Worm (Caenorhabditis elegans) whole organism, late embryonic: ENCODE data around the gene F23F1.4.

Experiments used
- C08G9.2 ChIP-seq: sonication (generic microtip); optimal IDR thresholded peaks from 2 replicates; lab custom pipeline; 2016; ENCODE audit warnings: mild to moderate bottlenecking, missing genetic modification characterization, moderate library complexity, missing compliant biosample characterization
- C38D4.7 ChIP-seq: fragments of 200-800 bp; sonication (Bioruptor generic); optimal IDR thresholded peaks from 2 replicates; lab custom pipeline; 2018; ENCODE audit warnings: mild to moderate bottlenecking, missing genetic modification characterization, moderate library complexity, missing compliant biosample characterization
- K09A11.1 ChIP-seq: sonication (generic microtip); optimal IDR thresholded peaks from 2 replicates; lab custom pipeline; 2017; ENCODE audit warnings: antibody characterized with exemption, mild to moderate bottlenecking, missing genetic modification characterization, missing compliant biosample characterization; ENCODE audit not compliant: insufficient read depth
- Y22D7AL.16 ChIP-seq: sonication (generic microtip); optimal IDR thresholded peaks from 2 replicates; lab custom pipeline; 2016; ENCODE audit warnings: missing genetic modification characterization, missing compliant biosample characterization
- ahr-1 ChIP-seq: sonication (generic microtip); optimal IDR thresholded peaks from 2 replicates; lab custom pipeline; 2016; ENCODE audit warnings: missing genetic modification characterization, missing compliant biosample characterization
- ama-1 ChIP-seq: fragments of 150-350 bp; optimal IDR thresholded peaks from 2 replicates; lab custom pipeline; 2014
- ceh-14 ChIP-seq: sonication (generic microtip); optimal IDR thresholded peaks from 2 replicates; lab custom pipeline; 2016; ENCODE audit warnings: missing genotype, missing genetic modification characterization, missing compliant biosample characterization
- ceh-18 ChIP-seq: sonication (generic microtip); optimal IDR thresholded peaks from 2 replicates; lab custom pipeline; 2016; ENCODE audit warnings: missing genetic modification characterization, missing compliant biosample characterization
- ceh-19 ChIP-seq: fragments of 200-800 bp; sonication (Bioruptor generic); optimal IDR thresholded peaks from 2 replicates; lab custom pipeline; 2018; ENCODE audit warnings: mild to moderate bottlenecking, missing genetic modification characterization, missing compliant biosample characterization
- ceh-24 ChIP-seq: sonication (generic microtip); optimal IDR thresholded peaks from 2 replicates; lab custom pipeline; 2016; ENCODE audit warnings: mild to moderate bottlenecking, missing genetic modification characterization, missing compliant biosample characterization
- ceh-31 ChIP-seq: sonication (generic microtip); optimal IDR thresholded peaks from 2 replicates; lab custom pipeline; 2016; ENCODE audit warnings: missing genetic modification characterization, missing compliant biosample characterization
- ceh-34 ChIP-seq: sonication (generic microtip); optimal IDR thresholded peaks from 2 replicates; lab custom pipeline; 2016; ENCODE audit warnings: mild to moderate bottlenecking, missing genetic modification characterization, missing compliant biosample characterization
- ceh-45 ChIP-seq: fragments of 200-800 bp; sonication (Bioruptor generic); IDR thresholded peaks from 2 replicates; pipeline ENCODE4 v1.3.6; 2022; ENCODE audit warnings: missing genetic modification reagents, missing genetic modification characterization, missing compliant biosample characterization
- ceh-48 ChIP-seq: sonication (generic microtip); optimal IDR thresholded peaks from 2 replicates; lab custom pipeline; 2016; ENCODE audit warnings: missing genetic modification characterization, inconsistent platforms, missing compliant biosample characterization
- ceh-6 ChIP-seq: fragments of 200-800 bp; sonication (Bioruptor generic); optimal IDR thresholded peaks from 2 replicates; lab custom pipeline; 2018; ENCODE audit warnings: mild to moderate bottlenecking, missing genetic modification characterization, missing compliant biosample characterization
- ceh-9 ChIP-seq: sonication (generic microtip); optimal IDR thresholded peaks from 2 replicates; lab custom pipeline; 2016; ENCODE audit warnings: mild to moderate bottlenecking, missing genetic modification characterization, inconsistent platforms, missing compliant biosample characterization
- dmd-4 ChIP-seq: sonication (generic microtip); optimal IDR thresholded peaks from 2 replicates; lab custom pipeline; 2016; ENCODE audit warnings: borderline replicate concordance, missing genetic modification characterization, missing compliant biosample characterization
- elt-2 ChIP-seq: sonication (generic microtip); optimal IDR thresholded peaks from 2 replicates; lab custom pipeline; 2016; ENCODE audit warnings: missing genetic modification reagents, missing genetic modification characterization, missing compliant biosample characterization
- fax-1 ChIP-seq: sonication (generic microtip); optimal IDR thresholded peaks from 2 replicates; lab custom pipeline; 2016; ENCODE audit warnings: missing genotype, missing genetic modification characterization, missing compliant biosample characterization
- fkh-10 ChIP-seq: fragments of 150-350 bp; optimal IDR thresholded peaks from 2 replicates; lab custom pipeline; 2014; ENCODE audit warnings: missing biosample characterization, missing genetic modification reagents, missing genetic modification characterization
- hlh-13 ChIP-seq: fragments of 200-800 bp; sonication (Bioruptor generic); optimal IDR thresholded peaks from 2 replicates; lab custom pipeline; 2018; ENCODE audit warnings: mild to moderate bottlenecking, missing genetic modification characterization, missing compliant biosample characterization
- hlh-30 ChIP-seq: sonication (generic microtip); optimal IDR thresholded peaks from 2 replicates; lab custom pipeline; 2017; ENCODE audit warnings: antibody characterized with exemption, missing genetic modification characterization, missing compliant biosample characterization; ENCODE audit not compliant: insufficient read depth
- hlh-6 ChIP-seq: sonication (generic microtip); optimal IDR thresholded peaks from 2 replicates; lab custom pipeline; 2016; ENCODE audit warnings: missing genotype, missing genetic modification characterization, missing compliant biosample characterization
- hlh-8 ChIP-seq: sonication (generic microtip); optimal IDR thresholded peaks from 2 replicates; lab custom pipeline; 2016; ENCODE audit warnings: missing genotype, missing genetic modification characterization, missing compliant biosample characterization
- lim-6 ChIP-seq: sonication (generic microtip); optimal IDR thresholded peaks from 2 replicates; lab custom pipeline; 2016; ENCODE audit warnings: missing genetic modification characterization, missing compliant biosample characterization
- madf-2 ChIP-seq: sonication (generic microtip); optimal IDR thresholded peaks from 2 replicates; lab custom pipeline; 2017; ENCODE audit warnings: missing genetic modification characterization, missing compliant biosample characterization
- nfya-1 ChIP-seq: sonication (generic microtip); optimal IDR thresholded peaks from 2 replicates; lab custom pipeline; 2017; ENCODE audit warnings: missing genetic modification characterization, mild to moderate bottlenecking, missing compliant biosample characterization, antibody characterized with exemption, moderate library complexity
- odd-2 ChIP-seq: sonication (generic microtip); optimal IDR thresholded peaks from 2 replicates; lab custom pipeline; 2017; ENCODE audit warnings: antibody characterized with exemption, mild to moderate bottlenecking, missing genetic modification characterization, missing compliant biosample characterization
- pag-3 ChIP-seq: sonication (generic microtip); optimal IDR thresholded peaks from 2 replicates; lab custom pipeline; 2016; ENCODE audit warnings: missing compliant biosample characterization, missing genetic modification characterization, borderline replicate concordance
- pqm-1 ChIP-seq: sonication (generic microtip); optimal IDR thresholded peaks from 2 replicates; lab custom pipeline; 2016; ENCODE audit warnings: missing genetic modification characterization, missing compliant biosample characterization
- ref-2 ChIP-seq: sonication (generic microtip); optimal IDR thresholded peaks from 2 replicates; lab custom pipeline; 2016; ENCODE audit warnings: missing genetic modification characterization, missing compliant biosample characterization
- rnt-1 ChIP-seq: sonication (generic microtip); optimal IDR thresholded peaks from 2 replicates; lab custom pipeline; 2016; ENCODE audit warnings: missing genetic modification characterization, missing compliant biosample characterization
- sdc-2 ChIP-seq: sonication (generic microtip); optimal IDR thresholded peaks from 2 replicates; lab custom pipeline; 2016; ENCODE audit warnings: missing genotype, missing genetic modification characterization, missing compliant biosample characterization
- sox-2 ChIP-seq: fragments of 200-800 bp; sonication (Bioruptor generic); IDR thresholded peaks from 2 replicates; pipeline ENCODE4 v1.3.6; 2022; ENCODE audit warnings: missing genetic modification reagents, missing genetic modification characterization, missing compliant biosample characterization
- sox-4 ChIP-seq: sonication (generic microtip); optimal IDR thresholded peaks from 2 replicates; lab custom pipeline; 2017; ENCODE audit warnings: mild to moderate bottlenecking, missing genetic modification characterization, inconsistent platforms, missing compliant biosample characterization
- syd-9 ChIP-seq: sonication (generic microtip); optimal IDR thresholded peaks from 2 replicates; lab custom pipeline; 2016; ENCODE audit warnings: mild to moderate bottlenecking, missing genetic modification characterization, moderate library complexity, missing compliant biosample characterization
- tbx-2 ChIP-seq: sonication (generic microtip); optimal IDR thresholded peaks from 2 replicates; lab custom pipeline; 2016; ENCODE audit warnings: missing genetic modification characterization, missing compliant biosample characterization
- unc-42 ChIP-seq: sonication (generic microtip); optimal IDR thresholded peaks from 2 replicates; lab custom pipeline; 2016; ENCODE audit warnings: missing genotype, missing genetic modification characterization, missing compliant biosample characterization
- unc-55 ChIP-seq: sonication (generic microtip); optimal IDR thresholded peaks from 2 replicates; lab custom pipeline; 2017; ENCODE audit warnings: missing biosample characterization, missing genetic modification reagents, missing genetic modification characterization
- unc-86 ChIP-seq: sonication (generic microtip); optimal IDR thresholded peaks from 2 replicates; lab custom pipeline; 2016; ENCODE audit warnings: missing genetic modification characterization, missing compliant biosample characterization

Gene F23F1.4

DNA sequence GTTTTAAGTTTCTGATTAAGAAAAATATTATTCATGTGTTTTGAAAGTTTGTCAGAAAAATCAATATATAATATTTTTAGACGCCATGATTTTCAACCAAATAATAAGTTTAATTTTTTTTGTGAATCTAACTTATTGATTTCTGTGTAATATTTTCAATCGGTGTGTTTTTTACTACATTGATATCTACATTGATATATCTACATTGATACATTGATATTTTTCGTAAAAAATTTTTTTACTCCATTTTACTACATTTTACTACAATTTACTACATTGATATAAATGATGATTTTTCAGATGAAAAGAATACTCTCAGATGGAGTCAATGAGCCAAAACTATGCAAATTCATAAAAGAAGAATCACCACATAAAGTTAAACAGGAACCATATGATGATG, 9.0 kb downstream of the F23F1.4 start, which contains the start of gene gmeb-1 (continued):
- no peak for TF ChIP-seq lim-6 (tag; lab: Kevin White, UChicago)

DNA sequence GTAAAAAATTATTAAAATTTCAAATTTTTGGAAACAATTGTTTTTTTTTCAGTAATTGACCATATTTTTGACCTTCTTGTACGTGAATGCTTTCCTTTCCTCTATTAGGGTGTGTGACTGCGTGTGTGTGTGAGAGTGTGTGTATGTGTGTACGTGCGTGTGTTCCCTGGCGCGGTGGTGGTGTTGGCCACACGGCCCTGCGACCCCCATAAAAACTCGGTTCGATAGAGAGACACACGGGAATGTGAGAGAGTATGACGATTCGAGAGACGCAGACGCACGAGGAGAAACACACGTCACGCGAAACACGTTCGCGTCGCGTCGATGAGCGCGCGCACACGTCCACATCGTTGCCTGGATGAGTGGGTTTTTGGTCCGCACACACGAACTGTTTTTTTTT, 9.4 kb downstream of the F23F1.4 start:
- TF ChIP-seq ceh-6 (peak; percentile 41), elt-2 (tag; lab: Kevin White, UChicago) (peak; percentile 28), ceh-24 (no peak), ama-1 (lab: Kevin White, UChicago) (no peak), sdc-2 (tag; lab: Kevin White, UChicago) (peak; percentile 29), hlh-6 (tag; lab: Kevin White, UChicago) (no peak), unc-86 (no peak), odd-2 (no peak), unc-55 (GFP tag; lab: Kevin White, UChicago) (peak; percentile 61), madf-2 (tag; lab: Kevin White, UChicago) (peak; percentile 55), ceh-31 (tag; lab: Kevin White, UChicago) (peak; percentile 74), ceh-18 (tag; lab: Kevin White, UChicago) (peak; percentile 56), ahr-1 (tag; lab: Kevin White, UChicago) (no peak), hlh-13 (GFP tag; lab: Kevin White, UChicago) (no peak), Y22D7AL.16 (no peak), ceh-48 (peak; percentile 44), rnt-1 (peak; percentile 74), ceh-34 (peak; percentile 16), lim-6 (tag; lab: Kevin White, UChicago) (no peak), nfya-1 (tag; lab: Kevin White, UChicago) (peak; percentile 5), tbx-2 (peak; percentile 54), pqm-1 (tag; lab: Kevin White, UChicago) (peak; percentile 10), sox-2 (no peak), hlh-30 (tag; lab: Kevin White, UChicago) (peak; percentile 87), C08G9.2 (tag; lab: Kevin White, UChicago) (peak; percentile 36), ceh-19 (GFP tag; lab: Kevin White, UChicago) (peak; percentile 38), sox-4 (tag; lab: Kevin White, UChicago) (peak; percentile 10), ceh-14 (peak; percentile 2), dmd-4 (tag; lab: Kevin White, UChicago) (peak; percentile 29), hlh-8 (tag; lab: Kevin White, UChicago) (no peak), K09A11.1 (tag; lab: Kevin White, UChicago) (no peak), ref-2 (tag; lab: Kevin White, UChicago) (peak; percentile 68), unc-42 (peak; percentile 17)
- TF ChIP-seq, all 69 proteins: peak for 21

DNA sequence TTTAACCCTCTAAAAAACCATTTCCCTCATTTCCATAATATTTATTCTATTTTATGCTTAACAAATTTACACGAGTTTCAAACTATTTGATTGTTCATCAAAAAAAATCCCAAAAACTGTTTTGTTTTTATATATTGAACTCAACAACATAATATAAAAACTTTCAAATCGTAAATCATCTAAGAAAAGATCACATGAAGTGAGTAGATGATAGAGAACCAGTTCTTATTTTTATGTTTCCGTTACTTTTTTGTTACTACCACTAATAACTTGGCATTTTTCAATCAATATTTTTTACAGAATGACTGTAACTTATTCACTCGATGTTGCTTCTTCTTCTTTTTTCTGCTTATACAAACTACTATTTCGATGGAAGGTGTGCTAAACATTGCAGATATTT, 15.5 kb downstream of the F23F1.4 start, which contains the start of gene best-3:
TSS of gene best-3 (plus strand) at position 301 of the 400 bp plus-strand sequence.
- TF ChIP-seq sox-2 (no peak), pqm-1 (tag; lab: Kevin White, UChicago) (no peak), ceh-45 (no peak), ceh-48 (no peak), rnt-1 (no peak), ceh-9 (no peak), fkh-10 (GFP tag; lab: Kevin White, UChicago) (no peak), C38D4.7 (GFP tag; lab: Kevin White, UChicago) (no peak), ama-1 (lab: Kevin White, UChicago) (no peak), fax-1 (tag; lab: Kevin White, UChicago) (no peak), syd-9 (tag; lab: Kevin White, UChicago) (no peak), pag-3 (no peak)
